Worm (Caenorhabditis elegans): ENCODE results near the gene aexr-1.

Gene aexr-1

DNA sequence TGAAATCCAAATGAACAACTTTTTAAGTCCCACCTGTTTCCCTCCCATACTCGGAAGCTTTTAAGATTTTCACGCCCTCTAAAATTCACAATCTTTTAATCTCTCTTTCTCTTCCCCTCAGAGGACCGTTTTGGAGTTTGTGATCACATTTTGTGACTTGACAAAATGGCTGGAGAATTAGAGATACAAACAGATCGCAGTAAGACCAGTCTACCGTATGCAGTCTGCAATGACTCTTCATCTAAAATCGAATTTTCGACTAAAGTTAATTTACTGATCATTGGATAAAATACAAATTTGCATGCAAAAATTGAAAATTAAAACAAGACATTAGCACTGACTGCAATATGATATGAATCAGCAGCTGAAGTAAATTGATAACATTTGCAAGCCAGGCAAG lies 6.4 kb upstream of the aexr-1 start (continued):
- TF ChIP-seq pqm-1 (tag; optimal IDR thresholded peaks at IDR 0.05) (no peak), vab-15 (tag; optimal IDR thresholded peaks at IDR 0.05) (no peak), nhr-84 (tag; optimal IDR thresholded peaks at IDR 0.05) (no peak), egl-27 (tag; optimal IDR thresholded peaks at IDR 0.05) (no peak), lin-13 (GFP tag; optimal IDR thresholded peaks at IDR 0.05) (no peak), nhr-19 (GFP tag; conservative IDR thresholded peaks at IDR 0.05) (no peak; the same call in 1 of the 2 replicates), ces-1 (GFP tag; optimal IDR thresholded peaks at IDR 0.05) (no peak), grh-1 (GFP tag; IDR thresholded peaks at IDR 0.05) (0 out of 2 replicates have a peak, but pooled peaks have one; percentile 22), elt-3 (tag; optimal IDR thresholded peaks at IDR 0.05) (peak in 1 of 6 experiments; percentile 39), nhr-237 (tag; optimal IDR thresholded peaks at IDR 0.05) (no peak), fos-1 (tag; optimal IDR thresholded peaks at IDR 0.05) (no peak), dsc-1 (tag; optimal IDR thresholded peaks at IDR 0.05) (no peak), lin-39 (tag; optimal IDR thresholded peaks at IDR 0.05) (no peak), efl-1 (optimal IDR thresholded peaks at IDR 0.05) (no peak), efl-1 (GFP tag; optimal IDR thresholded peaks at IDR 0.05 in 1 of 2) (no peak), lin-15B (tag; optimal IDR thresholded peaks at IDR 0.05) (no peak), tbx-2 (tag; optimal IDR thresholded peaks at IDR 0.05) (no peak), unc-130 (tag; optimal IDR thresholded peaks at IDR 0.05) (no peak), C16A3.4 (tag; optimal IDR thresholded peaks at IDR 0.05) (no peak), mef-2 (tag; optimal IDR thresholded peaks at IDR 0.05) (no peak), mab-9 (GFP tag; IDR thresholded peaks at IDR 0.05) (no peak), aha-1 (tag; optimal IDR thresholded peaks at IDR 0.05) (no peak), fkh-4 (tag; optimal IDR thresholded peaks at IDR 0.05; ENCODE audit: borderline replicate concordance) (no peak), Y116A8C.19 (tag; optimal IDR thresholded peaks at IDR 0.05; ENCODE audit: borderline replicate concordance) (no peak), alr-1 (tag; optimal IDR thresholded peaks at IDR 0.05; ENCODE audit: borderline replicate concordance) (no peak), C04F5.9 (tag; optimal IDR thresholded peaks at IDR 0.05) (no peak), ets-5 (GFP tag; IDR thresholded peaks at IDR 0.05) (no peak), ceh-8 (GFP tag; optimal IDR thresholded peaks at IDR 0.05) (no peak), tlp-1 (tag; optimal IDR thresholded peaks at IDR 0.05) (no peak), nhr-71 (tag; optimal IDR thresholded peaks at IDR 0.05) (peak; percentile 57), blmp-1 (tag; optimal IDR thresholded peaks at IDR 0.05) (peak; percentile 15), nhr-90 (tag; optimal IDR thresholded peaks at IDR 0.05; ENCODE audit: poor library complexity) (no peak), mep-1 (tag; optimal IDR thresholded peaks at IDR 0.05) (no peak), lsy-2 (tag; optimal IDR thresholded peaks at IDR 0.05) (peak in 1 of 2 experiments; percentile 66), efl-3 (GFP tag; optimal IDR thresholded peaks at IDR 0.05) (no peak)

DNA sequence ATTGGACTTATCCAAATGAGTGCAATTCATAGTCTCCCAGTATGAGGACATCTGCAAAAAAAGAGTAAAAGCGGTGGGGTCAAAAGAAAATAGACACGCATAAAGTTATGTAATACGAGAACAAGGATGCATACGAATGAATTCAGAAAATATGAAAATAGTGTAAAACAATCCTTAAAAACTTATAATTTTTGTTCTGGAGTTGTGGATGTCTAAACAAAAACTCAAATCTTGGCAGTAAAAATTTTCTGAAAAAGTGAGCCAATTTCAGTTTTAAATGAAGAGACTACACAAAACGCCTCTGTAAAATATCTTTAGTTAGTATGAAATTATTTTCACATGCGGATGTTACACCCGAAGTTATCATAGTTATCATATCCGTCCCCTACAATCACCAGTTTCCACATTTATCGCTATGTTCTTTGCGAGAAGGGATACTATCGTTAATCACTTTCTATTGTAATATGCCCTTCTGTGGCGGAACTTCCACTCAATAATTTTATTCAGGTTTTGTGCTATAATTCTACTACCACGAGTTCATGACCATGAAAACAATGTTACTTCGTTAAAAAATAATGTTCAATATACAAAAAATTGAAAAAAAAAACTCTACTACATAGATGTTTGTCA lies 5.6 kb upstream of the aexr-1 start, which contains the start of gene nhr-120:
TSS of gene nhr-120 (minus strand) at position 51 of the 630 bp plus-strand sequence.
- TF ChIP-seq efl-1 (optimal IDR thresholded peaks at IDR 0.05) (no peak), efl-1 (GFP tag; optimal IDR thresholded peaks at IDR 0.05 in 1 of 2) (peak in 1 of 2 experiments; percentile 46), elt-3 (tag; optimal IDR thresholded peaks at IDR 0.05) (peak in 1 of 6 experiments; percentile 57), blmp-1 (tag; optimal IDR thresholded peaks at IDR 0.05) (peak; percentile 70), lir-3 (tag; optimal IDR thresholded peaks at IDR 0.05; ENCODE audit: poor library complexity) (no peak)

DNA sequence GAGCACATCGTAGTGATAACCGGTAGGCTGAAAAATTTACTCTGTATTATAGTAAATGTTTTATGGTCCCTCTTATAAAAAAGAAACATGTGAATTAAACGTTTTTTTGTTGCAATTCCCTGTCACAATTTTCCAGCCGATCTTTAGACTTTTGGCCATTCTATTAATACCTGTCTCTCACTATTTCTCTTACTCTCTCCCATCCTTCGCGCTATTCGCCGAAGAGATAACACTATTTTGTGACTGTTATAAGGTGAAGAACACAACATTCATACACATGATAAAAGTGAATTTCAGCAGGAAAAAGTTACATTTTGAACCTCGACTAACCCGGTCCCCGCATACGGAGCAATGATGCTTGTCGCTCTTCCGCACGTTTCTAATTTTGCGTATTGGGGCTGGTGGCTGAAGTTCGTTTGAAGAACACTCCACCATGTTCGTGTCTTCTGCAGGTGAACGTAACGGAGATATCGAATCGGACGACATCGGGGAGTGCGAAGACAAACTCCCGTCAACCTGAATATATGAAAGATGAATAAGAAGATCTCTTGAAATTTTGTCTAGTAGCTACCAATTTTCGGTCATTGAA lies 4.0 kb upstream of the aexr-1 start:
- peak; percentile 50 for TF ChIP-seq elt-2 (tag; optimal IDR thresholded peaks at IDR 0.05)
- no peak for TF ChIP-seq hlh-4 (tag; optimal IDR thresholded peaks at IDR 0.05)
- peak; percentile 73 for TF ChIP-seq blmp-1 (tag; optimal IDR thresholded peaks at IDR 0.05)
- no peak for TF ChIP-seq mdl-1 (tag; optimal IDR thresholded peaks at IDR 0.05)
- no peak for TF ChIP-seq tlp-1 (tag; optimal IDR thresholded peaks at IDR 0.05)
- no peak for TF ChIP-seq lin-13 (GFP tag; optimal IDR thresholded peaks at IDR 0.05)
- TF ChIP-seq tbx-2 (tag; optimal IDR thresholded peaks at IDR 0.05): peak; percentile 17
- peak; percentile 31 for TF ChIP-seq nhr-90 (tag; optimal IDR thresholded peaks at IDR 0.05; ENCODE audit: poor library complexity)
- TF ChIP-seq nhr-20 (tag; optimal IDR thresholded peaks at IDR 0.05): peak; percentile 71
- no peak for TF ChIP-seq vab-15 (tag; optimal IDR thresholded peaks at IDR 0.05)
- TF ChIP-seq elt-3 (tag; optimal IDR thresholded peaks at IDR 0.05): peak in 2 of 6 experiments; percentile 35 to 80
- peak; percentile 34; the same call in 1 of the 2 replicates for TF ChIP-seq nhr-19 (GFP tag; conservative IDR thresholded peaks at IDR 0.05)
- peak; percentile 56 for TF ChIP-seq lin-14 (GFP tag; optimal IDR thresholded peaks at IDR 0.05)
- TF ChIP-seq C16A3.4 (tag; optimal IDR thresholded peaks at IDR 0.05): no peak
- peak in 1 of 2 experiments; percentile 4 for TF ChIP-seq lsy-2 (tag; optimal IDR thresholded peaks at IDR 0.05)
- no peak for TF ChIP-seq nhr-77 (tag; optimal IDR thresholded peaks at IDR 0.05)
- no peak for TF ChIP-seq fkh-4 (tag; optimal IDR thresholded peaks at IDR 0.05; ENCODE audit: borderline replicate concordance)
- peak; percentile 82 for TF ChIP-seq nhr-85 (tag)
- TF ChIP-seq snu-23 (GFP tag; optimal IDR thresholded peaks at IDR 0.05): peak; percentile 50
- no peak for TF ChIP-seq hpl-2 (GFP tag; optimal IDR thresholded peaks at IDR 0.05)
- no peak for TF ChIP-seq unc-98 (GFP tag; IDR thresholded peaks at IDR 0.05)
- TF ChIP-seq nhr-71 (tag; optimal IDR thresholded peaks at IDR 0.05): peak; percentile 50
